Worm (Caenorhabditis elegans) whole organism, young adult: ENCODE data around the gene emb-1.
A peak's percentile ranks its signal among the peaks of the same experiment; 100 is the strongest.

Source experiments
- B0035.1 ChIP-seq: sonication (generic microtip); optimal IDR thresholded peaks from 2 replicates; lab custom pipeline; 2016; ENCODE audit warnings: missing genetic modification characterization, mild to moderate bottlenecking, missing compliant biosample characterization, missing genotype, missing genetic modification reagents
- C17E4.6 ChIP-seq: fragments of 200-800 bp; sonication (Bioruptor generic); IDR thresholded peaks from 2 replicates; pipeline ENCODE4 v1.3.6; 2022; ENCODE audit warnings: missing genetic modification reagents, missing genetic modification characterization, missing compliant biosample characterization
- F55B11.4 ChIP-seq: sonication (generic microtip); optimal IDR thresholded peaks from 2 replicates; lab custom pipeline; 2016; ENCODE audit warnings: missing compliant biosample characterization, missing genetic modification characterization, borderline replicate concordance; ENCODE audit not compliant: insufficient read depth
- Y53F4B.3 ChIP-seq: fragments of 200-800 bp; sonication (Bioruptor generic); IDR thresholded peaks from 2 replicates; pipeline ENCODE4 v1.3.6; 2022; ENCODE audit warnings: missing genetic modification reagents, missing genetic modification characterization, missing compliant biosample characterization
- ama-1 ChIP-seq, 3 experiments: fragments of 150-350 bp in 1 of 3; sonication (generic microtip) in 2 of 3; optimal IDR thresholded peaks; 2 replicates each; lab custom pipeline; 2014 to 2018; ENCODE audit warnings: missing biosample characterization in 2 of 3, missing genetic modification characterization in 2 of 3, missing genetic modification reagents in 2 of 3
- aptf-2 ChIP-seq: fragments of 200-800 bp; sonication (Bioruptor generic); conservative IDR thresholded peaks from 2 replicates; pipeline ENCODE4 v1.3.6; 2022; ENCODE audit warnings: missing genetic modification reagents, missing genetic modification characterization, missing compliant biosample characterization
- atf-7 ChIP-seq: sonication (generic microtip); optimal IDR thresholded peaks from 2 replicates; lab custom pipeline; 2017; ENCODE audit warnings: mild to moderate bottlenecking, missing genetic modification characterization, missing compliant biosample characterization
- athp-1 ChIP-seq: sonication (generic microtip); optimal IDR thresholded peaks from 2 replicates; lab custom pipeline; 2017; ENCODE audit warnings: mild to moderate bottlenecking, missing genetic modification characterization, missing compliant biosample characterization
- attf-6 ChIP-seq: fragments of 200-800 bp; sonication (Bioruptor generic); IDR thresholded peaks from 2 replicates; pipeline ENCODE4 v1.3.6; 2022; ENCODE audit warnings: missing genetic modification reagents, missing genetic modification characterization, missing compliant biosample characterization
- ceh-27 ChIP-seq: fragments of 200-800 bp; sonication (Bioruptor generic); optimal IDR thresholded peaks from 2 replicates; lab custom pipeline; 2018; ENCODE audit warnings: mild to moderate bottlenecking, missing genetic modification characterization, moderate library complexity, missing compliant biosample characterization
- ceh-91 ChIP-seq: fragments of 200-800 bp; sonication (Bioruptor generic); IDR thresholded peaks from 2 replicates; pipeline ENCODE4 v1.3.6; 2022; ENCODE audit warnings: missing genetic modification reagents, missing genetic modification characterization, missing compliant biosample characterization
- chd-7 ChIP-seq: sonication (generic microtip); optimal IDR thresholded peaks from 2 replicates; lab custom pipeline; 2016; ENCODE audit warnings: mild to moderate bottlenecking, missing genetic modification characterization, moderate library complexity, missing compliant biosample characterization
- die-1 ChIP-seq: sonication (generic microtip); optimal IDR thresholded peaks from 2 replicates; lab custom pipeline; 2016; ENCODE audit warnings: missing genotype, mild to moderate bottlenecking, missing genetic modification characterization, missing compliant biosample characterization
- dox-1 ChIP-seq: fragments of 200-800 bp; sonication (Bioruptor generic); IDR thresholded peaks from 2 replicates; pipeline ENCODE4 v1.3.6; 2022; ENCODE audit warnings: missing genetic modification reagents, missing genetic modification characterization, missing compliant biosample characterization
- dpl-1 ChIP-seq: fragments of 150-350 bp; optimal IDR thresholded peaks from 2 replicates; lab custom pipeline; 2014; ENCODE audit warnings: missing biosample characterization, missing genetic modification reagents, missing genetic modification characterization
- egl-18 ChIP-seq: fragments of 200-800 bp; sonication (Bioruptor generic); IDR thresholded peaks from 2 replicates; pipeline ENCODE4 v1.3.6; 2022; ENCODE audit warnings: missing genetic modification reagents, missing genetic modification characterization, missing compliant biosample characterization
- egl-44 ChIP-seq: fragments of 200-800 bp; sonication (Bioruptor generic); IDR thresholded peaks from 2 replicates; pipeline ENCODE4 v1.3.6; 2022; ENCODE audit warnings: missing genetic modification reagents, missing genetic modification characterization, missing compliant biosample characterization
- ekl-4 ChIP-seq: fragments of 200-800 bp; sonication (Bioruptor generic); IDR thresholded peaks from 2 replicates; pipeline ENCODE4 v1.3.6; 2022; ENCODE audit warnings: missing genetic modification reagents, missing genetic modification characterization, missing compliant biosample characterization
- ets-4 ChIP-seq: fragments of 200-800 bp; sonication (Bioruptor generic); optimal IDR thresholded peaks from 2 replicates; lab custom pipeline; 2018; ENCODE audit warnings: mild to moderate bottlenecking, missing genetic modification characterization, missing compliant biosample characterization
- fkh-3 ChIP-seq: sonication (generic microtip); optimal IDR thresholded peaks from 2 replicates; lab custom pipeline; 2016; ENCODE audit warnings: mild to moderate bottlenecking, missing genetic modification characterization, missing compliant biosample characterization
- hlh-12 ChIP-seq: sonication (generic microtip); optimal IDR thresholded peaks from 2 replicates; lab custom pipeline; 2016; ENCODE audit warnings: missing genetic modification characterization, missing compliant biosample characterization
- hmg-20 ChIP-seq: fragments of 200-800 bp; sonication (Bioruptor generic); IDR thresholded peaks from 2 replicates; pipeline ENCODE4 v1.3.6; 2022; ENCODE audit warnings: missing genetic modification reagents, missing genetic modification characterization, missing compliant biosample characterization
- mes-4 ChIP-seq: sonication (generic microtip); optimal IDR thresholded peaks from 2 replicates; lab custom pipeline; 2016; ENCODE audit warnings: missing genotype, missing genetic modification characterization, missing compliant biosample characterization
- nhr-120 ChIP-seq: fragments of 200-800 bp; sonication (Bioruptor generic); IDR thresholded peaks from 2 replicates; pipeline ENCODE4 v1.3.6; 2022; ENCODE audit warnings: missing genetic modification characterization, missing compliant biosample characterization
- nhr-80 ChIP-seq: sonication (generic microtip); optimal IDR thresholded peaks from 2 replicates; lab custom pipeline; 2016; ENCODE audit warnings: missing genetic modification characterization, missing compliant biosample characterization
- sptf-2 ChIP-seq: fragments of 200-800 bp; sonication (Bioruptor generic); optimal IDR thresholded peaks from 2 replicates; lab custom pipeline; 2018; ENCODE audit warnings: mild to moderate bottlenecking, missing genetic modification characterization, missing compliant biosample characterization
- unc-130 ChIP-seq: sonication (generic microtip); optimal IDR thresholded peaks from 2 replicates; lab custom pipeline; 2016; ENCODE audit warnings: missing genetic modification reagents, missing genetic modification characterization, missing compliant biosample characterization
- unc-62 ChIP-seq: fragments of 150-350 bp; optimal IDR thresholded peaks from 2 replicates; lab custom pipeline; 2014; ENCODE audit warnings: missing biosample characterization, missing genetic modification reagents, missing genetic modification characterization
- zfh-2 ChIP-seq: fragments of 200-800 bp; sonication (Bioruptor generic); conservative IDR thresholded peaks from 2 replicates; pipeline ENCODE4 v1.3.6; 2022; ENCODE audit warnings: missing genetic modification reagents, missing genetic modification characterization, missing compliant biosample characterization
- zim-3 ChIP-seq: sonication (generic microtip); optimal IDR thresholded peaks from 2 replicates; lab custom pipeline; 2017; ENCODE audit warnings: mild to moderate bottlenecking, missing genetic modification characterization, moderate library complexity, missing compliant biosample characterization
- ztf-26 ChIP-seq: sonication (generic microtip); optimal IDR thresholded peaks from 2 replicates; lab custom pipeline; 2017; ENCODE audit warnings: missing genetic modification characterization, missing compliant biosample characterization
- ztf-6 ChIP-seq: fragments of 200-800 bp; sonication (Bioruptor generic); IDR thresholded peaks from 2 replicates; pipeline ENCODE4 v1.3.6; 2022; ENCODE audit warnings: missing genetic modification reagents, missing genetic modification characterization, missing compliant biosample characterization

The emb-1 gene

ce11 chrIII:5146749-5147148 is 26.5 kb upstream of the emb-1 start (continued):
- TF ChIP-seq ets-4 (GFP tag; lab: Kevin White, UChicago) = peak; percentile 19
- TF ChIP-seq B0035.1 (tag; lab: Kevin White, UChicago) = no peak
- no peak for TF ChIP-seq unc-62
- no peak for TF ChIP-seq fkh-3 (tag; lab: Kevin White, UChicago)
- no peak for TF ChIP-seq die-1 (tag; lab: Kevin White, UChicago)
- no peak for TF ChIP-seq zfh-2 (GFP tag; lab: Robert Waterston, UW)
- TF ChIP-seq athp-1 = no peak
- no peak for TF ChIP-seq F55B11.4 (tag; lab: Kevin White, UChicago)
- TF ChIP-seq hmg-20 = no peak
- no peak for TF ChIP-seq unc-130 (GFP tag; lab: Kevin White, UChicago)
- TF ChIP-seq atf-7 = no peak
- no peak for TF ChIP-seq ztf-6 (GFP tag; lab: Robert Waterston, UW)
- TF ChIP-seq nhr-80 (tag; lab: Kevin White, UChicago) = peak; percentile 74
- no peak for TF ChIP-seq zim-3 (tag; lab: Kevin White, UChicago)
- no peak for TF ChIP-seq mes-4 (tag; lab: Kevin White, UChicago)

- peak; percentile 40 for TF ChIP-seq nhr-80 (tag; lab: Kevin White, UChicago)
- no peak for TF ChIP-seq aptf-2 (GFP tag; lab: Robert Waterston, UW)
These were observed 25.8 kb upstream of the emb-1 start for ce11 chrIII:5147445-5147844.

ce11 chrIII:5149478-5149877 is 23.8 kb upstream of the emb-1 start, which contains the start of gene Y54H5A.2:
Gene Y54H5A.2, minus strand, starts transcription at chrIII:5149578.
- no peak for TF ChIP-seq ztf-26 (tag; lab: Kevin White, UChicago)
- no peak for TF ChIP-seq ceh-91 (GFP tag; lab: Robert Waterston, UW)

- TF ChIP-seq dpl-1 (GFP tag; lab: Kevin White, UChicago) = no peak
- no peak for TF ChIP-seq attf-6 (GFP tag; lab: Robert Waterston, UW)
- TF ChIP-seq nhr-120 (GFP tag; lab: Robert Waterston, UW) = no peak
- TF ChIP-seq egl-18 = no peak
- TF ChIP-seq nhr-80 (tag; lab: Kevin White, UChicago) = no peak
- TF ChIP-seq sptf-2 (GFP tag; lab: Kevin White, UChicago) = no peak
- no peak for TF ChIP-seq ekl-4 (GFP tag; lab: Robert Waterston, UW)
- no peak for TF ChIP-seq ztf-26 (tag; lab: Kevin White, UChicago)
- TF ChIP-seq egl-44 (GFP tag; lab: Robert Waterston, UW) = no peak
- TF ChIP-seq dox-1 (GFP tag; lab: Robert Waterston, UW) = no peak
- TF ChIP-seq hlh-12 (tag; lab: Kevin White, UChicago) = no peak
- no peak for TF ChIP-seq Y53F4B.3
- TF ChIP-seq chd-7 (tag; lab: Kevin White, UChicago) = no peak
- no peak for TF ChIP-seq athp-1
These were observed 23.2 kb upstream of the emb-1 start for ce11 chrIII:5150012-5150411.

- TF ChIP-seq ceh-27 (GFP tag; lab: Kevin White, UChicago) = no peak
- TF ChIP-seq unc-62 = peak; percentile 4
- no peak for TF ChIP-seq atf-7
- no peak for TF ChIP-seq ama-1 (optimal IDR thresholded peaks at IDR 0.05; lab: Kevin White, UChicago)
- no peak for TF ChIP-seq ama-1 (GFP tag; optimal IDR thresholded peaks at IDR 0.05; lab: Kevin White, UChicago)
- no peak for TF ChIP-seq C17E4.6 (GFP tag; lab: Robert Waterston, UW)
These were observed 22.3 kb upstream of the emb-1 start for ce11 chrIII:5150980-5151379.
